Worm (Caenorhabditis elegans): ENCODE results near the gene nob-1.

DNA sequence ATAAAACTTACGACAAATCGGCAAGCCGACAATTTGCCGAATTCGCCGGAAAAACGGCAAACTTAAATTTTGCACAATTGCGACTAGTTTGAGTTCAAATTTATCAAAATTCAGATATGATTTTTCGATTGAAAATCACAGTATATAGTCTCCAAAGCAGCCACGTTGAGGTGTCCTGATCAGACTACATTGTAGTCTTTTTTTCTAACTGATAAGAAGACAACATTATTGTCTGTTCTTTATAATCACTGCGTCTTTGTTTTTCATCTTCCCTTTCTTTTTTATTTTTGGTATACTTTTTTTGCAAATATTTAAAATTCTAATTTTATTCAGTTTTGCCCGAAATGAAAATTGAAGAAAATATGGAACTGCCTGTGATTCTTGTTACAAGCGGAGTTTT, 23.3 kb upstream of the nob-1 start, which contains the start of the genes cest-12 and lonp-2:
- no peak for TF ChIP-seq F57C9.4 (tag; optimal IDR thresholded peaks at IDR 0.05)
- no peak for TF ChIP-seq unc-62 (GFP tag; optimal IDR thresholded peaks at IDR 0.05)
- no peak for TF ChIP-seq dpl-1 (GFP tag; optimal IDR thresholded peaks at IDR 0.05)
- TF ChIP-seq hmg-1.2 (GFP tag; IDR thresholded peaks at IDR 0.05): no peak
- no peak for TF ChIP-seq dpff-1 (tag; optimal IDR thresholded peaks at IDR 0.05)
- no peak for TF ChIP-seq pbrm-1 (GFP tag; IDR thresholded peaks at IDR 0.05)
- TF ChIP-seq akir-1 (GFP tag; optimal IDR thresholded peaks at IDR 0.05): no peak
- no peak for TF ChIP-seq unc-130 (GFP tag; optimal IDR thresholded peaks at IDR 0.05)
- TF ChIP-seq snpc-4 (GFP tag; optimal IDR thresholded peaks at IDR 0.05): no peak
- TF ChIP-seq snpc-4 (tag; optimal IDR thresholded peaks at IDR 0.05): no peak
- no peak for TF ChIP-seq F33H1.4 (GFP tag; IDR thresholded peaks at IDR 0.05)
- TF ChIP-seq nfya-1 (tag; optimal IDR thresholded peaks at IDR 0.05; ENCODE audit: borderline replicate concordance, insufficient read depth): no peak

All from whole organism, young adult.